Fruit fly (Drosophila melanogaster) whole organism, prepupa: ENCODE measurements around the gene Eig71Eh.

Source experiments
- CG6854 ChIP-seq: fragments of 200-800 bp; sonication (Bioruptor generic); optimal IDR thresholded peaks from 2 replicates; lab custom pipeline; 2017; ENCODE audit warnings: missing biosample characterization, mild to moderate bottlenecking, missing genetic modification characterization
- CG7368 ChIP-seq: fragments of 200-800 bp; sonication (Bioruptor generic); optimal IDR thresholded peaks from 3 replicates; lab custom pipeline; 2016; ENCODE audit warnings: missing biosample characterization, missing genetic modification characterization
- Lpt ChIP-seq: fragments of 200-800 bp; sonication (Bioruptor generic); optimal IDR thresholded peaks from 3 replicates; lab custom pipeline; 2016; ENCODE audit warnings: missing biosample characterization, missing genetic modification characterization
- OdsH ChIP-seq: fragments of 200-800 bp; sonication (Bioruptor generic); optimal IDR thresholded peaks from 3 replicates; lab custom pipeline; 2016; ENCODE audit warnings: missing biosample characterization, missing genetic modification characterization
- Sox14 ChIP-seq: fragments of 200-800 bp; sonication (Bioruptor generic); optimal IDR thresholded peaks from 3 replicates; lab custom pipeline; 2016; ENCODE audit warnings: missing biosample characterization, missing genetic modification characterization
- lz ChIP-seq: fragments of 200-800 bp; sonication (Bioruptor generic); optimal IDR thresholded peaks from 3 replicates; lab custom pipeline; 2016; ENCODE audit warnings: missing biosample characterization, missing genetic modification characterization

DNA sequence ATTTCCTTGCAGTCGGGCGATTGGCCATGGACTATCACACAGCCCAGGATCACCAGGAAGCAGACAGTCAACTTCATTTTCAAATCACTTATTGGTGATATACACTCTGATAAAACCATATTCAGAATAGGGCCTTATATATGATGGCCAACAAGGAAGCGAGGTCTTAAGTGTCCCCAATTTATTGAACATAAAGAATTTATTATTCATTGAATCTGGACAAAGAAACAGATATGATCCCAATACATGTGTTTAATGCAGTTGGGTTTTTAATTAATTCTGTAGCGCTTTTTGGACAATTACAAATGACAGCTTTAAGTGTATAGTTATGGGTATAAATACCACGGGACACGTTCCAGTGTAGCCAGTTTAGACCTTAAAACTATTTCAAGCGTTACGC lies at the start of gene Eig71Eh, which contains the start of gene Eig71Ei:
- TF ChIP-seq Lpt (GFP tag; lab: Kevin White, UChicago) (no peak), OdsH (GFP tag; lab: Kevin White, UChicago) (no peak), CG7368 (GFP tag; lab: Kevin White, UChicago) (no peak), CG6854 (GFP tag; lab: Kevin White, UChicago) (no peak), Sox14 (GFP tag; lab: Kevin White, UChicago) (no peak), lz (GFP tag; lab: Kevin White, UChicago) (no peak)
